Fruit fly (Drosophila melanogaster) whole organism, embryonic: ENCODE data around the gene Acn.

Experiments used
- Asciz ChIP-seq: fragments of 200-800 bp; sonication (Bioruptor generic); optimal IDR thresholded peaks from 2 replicates; lab custom pipeline; 2017; ENCODE audit warnings: missing biosample characterization, mild to moderate bottlenecking, missing genetic modification characterization, missing genetic modification reagents
- B-H1 ChIP-seq: fragments of 200-800 bp; sonication (Bioruptor generic); IDR thresholded peaks from 3 replicates; pipeline ENCODE4 v1.3.6; 2022; ENCODE audit warnings: missing biosample characterization, missing genetic modification characterization
- CG10543 ChIP-seq: fragments of 200-800 bp; sonication (Bioruptor generic); optimal IDR thresholded peaks from 3 replicates; lab custom pipeline; 2017; ENCODE audit warnings: missing biosample characterization, mild to moderate bottlenecking, missing genetic modification characterization, moderate library complexity
- CG11398 ChIP-seq: fragments of 200-800 bp; sonication (Bioruptor generic); optimal IDR thresholded peaks from 2 replicates; lab custom pipeline; 2016; ENCODE audit warnings: missing biosample characterization, missing genetic modification characterization
- CG11504 ChIP-seq: fragments of 200-800 bp; sonication (Bioruptor generic); optimal IDR thresholded peaks from 3 replicates; lab custom pipeline; 2019; ENCODE audit warnings: missing biosample characterization, mild to moderate bottlenecking, missing genetic modification characterization, moderate library complexity
- CG18011 ChIP-seq: fragments of 200-800 bp; sonication (Bioruptor generic); optimal IDR thresholded peaks from 2 replicates; lab custom pipeline; 2017; ENCODE audit warnings: missing biosample characterization, missing genetic modification characterization, mild to moderate bottlenecking, moderate library complexity, missing genotype
- CG18262 ChIP-seq: fragments of 200-800 bp; optimal IDR thresholded peaks from 3 replicates; lab custom pipeline; 2019; ENCODE audit warnings: missing biosample characterization, mild to moderate bottlenecking, missing genetic modification characterization, moderate library complexity
- CG2120 ChIP-seq: fragments of 200-800 bp; sonication (Bioruptor generic); optimal IDR thresholded peaks from 3 replicates; lab custom pipeline; 2016; ENCODE audit warnings: missing biosample characterization, missing genetic modification characterization
- CG31224 ChIP-seq: fragments of 200-800 bp; sonication (Bioruptor generic); IDR thresholded peaks from 2 replicates; pipeline ENCODE4 v1.3.6; 2022; ENCODE audit warnings: missing biosample characterization, missing genetic modification characterization
- CG32772 ChIP-seq: fragments of 200-800 bp; sonication (Bioruptor generic); IDR thresholded peaks from 2 replicates; pipeline ENCODE4 v1.3.6; 2022; ENCODE audit warnings: missing biosample characterization, missing genetic modification characterization
- CG34376 ChIP-seq: fragments of 200-800 bp; sonication (Bioruptor generic); optimal IDR thresholded peaks from 2 replicates; lab custom pipeline; 2018; ENCODE audit warnings: missing biosample characterization, mild to moderate bottlenecking, missing genetic modification characterization
- CG4360 ChIP-seq: fragments of 200-800 bp; sonication (Bioruptor generic); IDR thresholded peaks from 2 replicates; pipeline ENCODE4 v1.3.6; 2022; ENCODE audit warnings: missing biosample characterization, missing genetic modification characterization
- CG5180 ChIP-seq: fragments of 200-800 bp; sonication (Bioruptor generic); optimal IDR thresholded peaks from 3 replicates; lab custom pipeline; 2017; ENCODE audit warnings: missing biosample characterization, missing genetic modification characterization, mild to moderate bottlenecking, moderate library complexity, missing genetic modification reagents
- CG6654 ChIP-seq: fragments of 200-800 bp; sonication (Bioruptor generic); optimal IDR thresholded peaks from 2 replicates; lab custom pipeline; 2017; ENCODE audit warnings: missing biosample characterization, mild to moderate bottlenecking, missing genetic modification characterization
- CG6791 ChIP-seq: fragments of 200-800 bp; sonication (Bioruptor generic); IDR thresholded peaks from 3 replicates; pipeline ENCODE4 v1.3.6; 2022; ENCODE audit warnings: missing biosample characterization, missing genetic modification characterization; ENCODE audit not compliant: partially characterized antibody
- CG6854 ChIP-seq: fragments of 200-800 bp; sonication (Bioruptor generic); optimal IDR thresholded peaks from 3 replicates; lab custom pipeline; 2017; ENCODE audit warnings: missing biosample characterization, mild to moderate bottlenecking, missing genetic modification characterization
- CG9609 ChIP-seq: fragments of 200-800 bp; sonication (Bioruptor generic); optimal IDR thresholded peaks from 3 replicates; lab custom pipeline; 2016; ENCODE audit warnings: missing biosample characterization, missing genetic modification characterization
- CG9797 ChIP-seq: fragments of 200-800 bp; sonication (Bioruptor generic); optimal IDR thresholded peaks from 3 replicates; lab custom pipeline; 2018; ENCODE audit warnings: missing biosample characterization, mild to moderate bottlenecking, missing genetic modification characterization
- CHES-1-like ChIP-seq: fragments of 200-800 bp; sonication (Bioruptor generic); optimal IDR thresholded peaks from 2 replicates; lab custom pipeline; 2016; ENCODE audit warnings: missing biosample characterization, missing genetic modification characterization
- Deaf1 ChIP-seq: fragments of 200-800 bp; optimal IDR thresholded peaks from 3 replicates; lab custom pipeline; 2019; ENCODE audit warnings: missing biosample characterization, mild to moderate bottlenecking, missing genetic modification characterization, moderate library complexity
- HLH3B ChIP-seq: fragments of 200-800 bp; sonication (Bioruptor generic); IDR thresholded peaks from 2 replicates; pipeline ENCODE4 v1.3.6; 2022; ENCODE audit warnings: missing biosample characterization, missing genetic modification characterization
- Hey ChIP-seq: fragments of 200-800 bp; sonication (Bioruptor generic); optimal IDR thresholded peaks from 3 replicates; lab custom pipeline; 2018; ENCODE audit warnings: missing biosample characterization, mild to moderate bottlenecking, missing genetic modification characterization
- Hmr ChIP-seq: fragments of 200-800 bp; sonication (Bioruptor generic); optimal IDR thresholded peaks from 3 replicates; lab custom pipeline; 2017; ENCODE audit warnings: mild to moderate bottlenecking, missing biosample characterization, missing genetic modification reagents, missing genetic modification characterization
- Lhr ChIP-seq: fragments of 200-800 bp; sonication (Bioruptor generic); optimal IDR thresholded peaks from 3 replicates; lab custom pipeline; 2017; ENCODE audit warnings: mild to moderate bottlenecking, missing biosample characterization, missing genetic modification reagents, missing genetic modification characterization
- MESR4 ChIP-seq: fragments of 200-800 bp; sonication (Bioruptor generic); optimal IDR thresholded peaks from 2 replicates; lab custom pipeline; 2018; ENCODE audit warnings: missing biosample characterization, mild to moderate bottlenecking, missing genetic modification characterization, moderate library complexity
- Mrtf ChIP-seq: fragments of 200-800 bp; sonication (Bioruptor generic); IDR thresholded peaks from 3 replicates; pipeline ENCODE4 v1.3.6; 2022; ENCODE audit warnings: missing biosample characterization, missing genetic modification characterization
- NfI ChIP-seq: fragments of 200-800 bp; sonication (Bioruptor generic); optimal IDR thresholded peaks from 3 replicates; lab custom pipeline; 2018; ENCODE audit warnings: missing biosample characterization, mild to moderate bottlenecking, missing genetic modification characterization, moderate library complexity
- Opbp ChIP-seq: fragments of 200-800 bp; sonication (Bioruptor generic); IDR thresholded peaks from 3 replicates; pipeline ENCODE4 v1.3.6; 2022; ENCODE audit warnings: missing biosample characterization, missing genetic modification characterization; ENCODE audit not compliant: partially characterized antibody
- Side ChIP-seq: fragments of 200-800 bp; sonication (Bioruptor generic); optimal IDR thresholded peaks from 2 replicates; lab custom pipeline; 2016; ENCODE audit warnings: missing biosample characterization, missing genetic modification characterization
- Sin3A ChIP-seq: fragments of >200 bp; optimal IDR thresholded peaks from 2 replicates; lab custom pipeline; 2018
- Sox100B ChIP-seq: fragments of 200-800 bp; sonication (Bioruptor generic); optimal IDR thresholded peaks from 3 replicates; lab custom pipeline; 2018; ENCODE audit warnings: missing biosample characterization, mild to moderate bottlenecking, missing genetic modification characterization
- ab ChIP-seq: fragments of 200-800 bp; sonication (Bioruptor generic); optimal IDR thresholded peaks from 2 replicates; lab custom pipeline; 2016; ENCODE audit warnings: missing biosample characterization, missing genetic modification characterization
- abd-A ChIP-seq: fragments of 200-800 bp; sonication (Bioruptor generic); optimal IDR thresholded peaks from 3 replicates; lab custom pipeline; 2019; ENCODE audit warnings: missing biosample characterization, mild to moderate bottlenecking, missing genetic modification characterization, moderate library complexity
- bowl ChIP-seq: fragments of 200-800 bp; sonication (Bioruptor generic); IDR thresholded peaks from 2 replicates; pipeline ENCODE4 v1.3.6; 2022; ENCODE audit warnings: missing biosample characterization, missing genetic modification characterization
- bsh ChIP-seq, 2 experiments: fragments of 200-800 bp; sonication (Bioruptor generic); optimal IDR thresholded peaks; 2 replicates each; lab custom pipeline; 2017 to 2018; ENCODE audit warnings: mild to moderate bottlenecking in 2 of 2, missing biosample characterization in 2 of 2, missing genetic modification characterization in 2 of 2, moderate library complexity in 1 of 2
- chif ChIP-seq, 2 experiments: fragments of 200-800 bp; sonication (Bioruptor generic); optimal IDR thresholded peaks; 3 replicates each; lab custom pipeline; 2016; ENCODE audit warnings: missing biosample characterization in 2 of 2, missing genetic modification characterization in 2 of 2
- crol ChIP-seq: fragments of 200-800 bp; sonication (Bioruptor generic); IDR thresholded peaks from 2 replicates; pipeline ENCODE4 v1.3.6; 2022; ENCODE audit warnings: missing biosample characterization, missing genetic modification characterization
- eve ChIP-seq, 2 experiments: fragments of >200 bp; optimal IDR thresholded peaks; 2 replicates each; lab custom pipeline; 2017; ENCODE audit warnings: missing biosample characterization in 2 of 2, missing genetic modification characterization in 2 of 2
- eyg ChIP-seq: fragments of 200-800 bp; sonication (Bioruptor generic); optimal IDR thresholded peaks from 3 replicates; lab custom pipeline; 2016; ENCODE audit warnings: missing biosample characterization, missing genetic modification characterization
- grn ChIP-seq: fragments of 200-800 bp; sonication (Bioruptor generic); optimal IDR thresholded peaks from 3 replicates; lab custom pipeline; 2017; ENCODE audit warnings: missing biosample characterization, missing genetic modification characterization
- hbn ChIP-seq: fragments of 200-800 bp; sonication (Bioruptor generic); IDR thresholded peaks from 2 replicates; pipeline ENCODE4 v1.3.6; 2022; ENCODE audit warnings: missing biosample characterization, missing genetic modification characterization; ENCODE audit not compliant: partially characterized antibody
- lola ChIP-seq, 3 experiments: fragments of >200 bp in 2 of 3; fragments of 200-800 bp in 1 of 3; sonication (Bioruptor generic) in 1 of 3; optimal IDR thresholded peaks; 2 replicates each; lab custom pipeline; 2017 to 2019; ENCODE audit warnings: missing biosample characterization in 3 of 3, missing genetic modification characterization in 3 of 3, mild to moderate bottlenecking in 1 of 3, moderate library complexity in 1 of 3
- luna ChIP-seq: fragments of 200-800 bp; sonication (Bioruptor generic); optimal IDR thresholded peaks from 2 replicates; lab custom pipeline; 2016; ENCODE audit warnings: missing biosample characterization, missing genetic modification characterization
- mam ChIP-seq: fragments of 200-800 bp; sonication (Bioruptor generic); optimal IDR thresholded peaks from 3 replicates; lab custom pipeline; 2016; ENCODE audit warnings: missing biosample characterization, missing genetic modification characterization
- nerfin-1 ChIP-seq: fragments of 200-800 bp; sonication (Bioruptor generic); optimal IDR thresholded peaks from 3 replicates; lab custom pipeline; 2019; ENCODE audit warnings: missing biosample characterization, mild to moderate bottlenecking, missing genetic modification characterization, moderate library complexity
- org-1 ChIP-seq: fragments of 200-800 bp; sonication (Bioruptor generic); optimal IDR thresholded peaks from 2 replicates; lab custom pipeline; 2017; ENCODE audit warnings: missing biosample characterization, missing genetic modification characterization
- pho ChIP-seq: fragments of 200-800 bp; sonication (Bioruptor generic); optimal IDR thresholded peaks from 2 replicates; lab custom pipeline; 2016; ENCODE audit warnings: missing biosample characterization, missing genetic modification characterization
- sc ChIP-seq, 3 experiments: fragments of >200 bp in 2 of 3; fragments of 200-800 bp in 1 of 3; sonication (Bioruptor generic) in 1 of 3; optimal IDR thresholded peaks; 2 replicates in 2 of 3; 3 replicates in 1 of 3; lab custom pipeline; 2017; ENCODE audit warnings: mild to moderate bottlenecking in 1 of 3, missing biosample characterization in 1 of 3, missing genetic modification characterization in 1 of 3, missing genetic modification reagents in 1 of 3
- shn ChIP-seq: fragments of 200-800 bp; sonication (Bioruptor generic); optimal IDR thresholded peaks from 3 replicates; lab custom pipeline; 2016; ENCODE audit warnings: missing biosample characterization, missing genetic modification characterization
- sna ChIP-seq: fragments of 200-800 bp; sonication (Bioruptor generic); IDR thresholded peaks from 2 replicates; pipeline ENCODE4 v1.3.6; 2022; ENCODE audit warnings: missing biosample characterization, missing genetic modification characterization; ENCODE audit not compliant: partially characterized antibody
- toy ChIP-seq: fragments of 200-800 bp; sonication (Bioruptor generic); IDR thresholded peaks from 2 replicates; pipeline ENCODE4 v1.3.6; 2022; ENCODE audit warnings: missing biosample characterization, missing genetic modification characterization

The Acn gene

DNA sequence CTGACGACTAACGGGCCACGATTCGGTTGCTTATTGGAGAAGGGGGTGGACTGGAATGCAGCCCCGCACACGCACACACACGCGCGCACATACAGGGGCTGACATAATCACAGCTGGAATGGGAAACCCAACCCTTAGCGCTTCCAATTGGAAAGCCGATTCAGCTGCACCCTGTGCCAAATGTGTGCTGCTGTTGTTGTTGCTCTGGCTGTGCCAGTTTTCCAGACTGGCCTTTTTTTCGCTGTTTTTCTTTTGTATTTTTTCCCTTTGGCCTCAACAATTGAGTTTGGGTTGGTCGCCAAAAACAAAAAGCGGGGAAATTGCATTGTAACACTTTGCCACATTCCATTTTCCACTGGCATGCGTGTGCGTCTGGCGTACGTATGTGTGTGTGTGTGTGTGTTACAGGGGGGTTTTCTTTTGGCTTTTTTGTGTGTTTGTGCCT, 38.2 kb downstream of the Acn start (continued):
- no peak for TF ChIP-seq Lhr (GFP tag; lab: Kevin White, UChicago)
- no peak for TF ChIP-seq sc (optimal IDR thresholded peaks at IDR 0.05; lab: Kevin White, UChicago)
- no peak for TF ChIP-seq sc (GFP tag; optimal IDR thresholded peaks at IDR 0.05; lab: Kevin White, UChicago)
- no peak for TF ChIP-seq CG34376 (GFP tag; lab: Kevin White, UChicago)
- no peak for TF ChIP-seq B-H1
- TF ChIP-seq grn = no peak
- no peak for TF ChIP-seq Sox100B (GFP tag; lab: Kevin White, UChicago)
- TF ChIP-seq nerfin-1 (tag; lab: Kevin White, UChicago) = no peak
- no peak for TF ChIP-seq org-1 (GFP tag; lab: Kevin White, UChicago)
- TF ChIP-seq CG11398 (GFP tag; lab: Kevin White, UChicago) = no peak
- TF ChIP-seq Hmr = no peak
- 0 out of 2 replicates have a peak, but pooled peaks have one; percentile 27 for TF ChIP-seq HLH3B
- TF ChIP-seq ab (GFP tag; lab: Kevin White, UChicago) = no peak
- TF ChIP-seq bsh (GFP tag; optimal IDR thresholded peaks at IDR 0.05; lab: Kevin White, UChicago) = no peak
- peak; percentile 1 for TF ChIP-seq abd-A (tag; lab: Kevin White, UChicago)
- no peak for TF ChIP-seq CG18011 (GFP tag; lab: Kevin White, UChicago)
- no peak for TF ChIP-seq Sin3A (lab: Kevin White, UChicago)
- TF ChIP-seq CG2120 = no peak
- no peak for TF ChIP-seq NfI (GFP tag; lab: Kevin White, UChicago)
- TF ChIP-seq chif (GFP tag; optimal IDR thresholded peaks at IDR 0.05; lab: Kevin White, UChicago) = no peak
- no peak for TF ChIP-seq CG11504
- no peak for TF ChIP-seq CHES-1-like
- TF ChIP-seq CG4360 (GFP tag; lab: Robert Waterston, UW) = peak; percentile 89
- no peak for TF ChIP-seq Opbp (GFP tag; lab: Robert Waterston, UW)
- TF ChIP-seq hbn (GFP tag; lab: Robert Waterston, UW) = no peak
- no peak for TF ChIP-seq CG6654 (GFP tag; lab: Kevin White, UChicago)
- TF ChIP-seq eve (GFP tag; optimal IDR thresholded peaks at IDR 0.05; lab: Kevin White, UChicago) = no peak
- TF ChIP-seq CG18262 (tag; lab: Kevin White, UChicago) = no peak
- TF ChIP-seq CG32772 (GFP tag; lab: Robert Waterston, UW) = no peak
- no peak for TF ChIP-seq CG9797 (GFP tag; lab: Kevin White, UChicago)
- TF ChIP-seq eyg (GFP tag; lab: Kevin White, UChicago) = no peak
- peak; percentile 78 for TF ChIP-seq Deaf1 (tag; lab: Kevin White, UChicago)
- TF ChIP-seq crol (GFP tag; lab: Robert Waterston, UW) = peak; percentile 25; the same call in 1 of the 2 replicates
- TF ChIP-seq CG10543 = no peak
- TF ChIP-seq mam (GFP tag; lab: Kevin White, UChicago) = no peak
- no peak for TF ChIP-seq shn (GFP tag; lab: Kevin White, UChicago)
- no peak for TF ChIP-seq CG5180 (GFP tag; lab: Kevin White, UChicago)
- no peak for TF ChIP-seq CG31224
- TF ChIP-seq CG9609 (GFP tag; lab: Kevin White, UChicago) = no peak
- TF ChIP-seq bowl (GFP tag; lab: Robert Waterston, UW) = no peak
- no peak for TF ChIP-seq MESR4
- TF ChIP-seq pho (GFP tag; lab: Kevin White, UChicago) = no peak
- TF ChIP-seq Asciz (GFP tag; lab: Kevin White, UChicago) = no peak
- TF ChIP-seq toy = no peak
- TF ChIP-seq CG6791 (GFP tag; lab: Robert Waterston, UW) = no peak
- TF ChIP-seq luna (GFP tag; lab: Kevin White, UChicago) = no peak
- TF ChIP-seq Hey (tag; lab: Kevin White, UChicago) = no peak
- TF ChIP-seq CG6854 = no peak
- TF ChIP-seq lola (GFP tag; optimal IDR thresholded peaks at IDR 0.05; lab: Kevin White, UChicago) = no peak
- no peak for TF ChIP-seq sna (GFP tag; lab: Robert Waterston, UW)
- TF ChIP-seq Mrtf (GFP tag; lab: Robert Waterston, UW) = no peak
- TF ChIP-seq Side (GFP tag; lab: Kevin White, UChicago) = no peak
